Worm (Caenorhabditis elegans) whole organism, late embryonic: ENCODE data around the gene ccch-5.

Source experiments
- C08G9.2 ChIP-seq: sonication (generic microtip); optimal IDR thresholded peaks from 2 replicates; lab custom pipeline; 2016; ENCODE audit warnings: mild to moderate bottlenecking, missing genetic modification characterization, moderate library complexity, missing compliant biosample characterization
- C38D4.7 ChIP-seq: fragments of 200-800 bp; sonication (Bioruptor generic); optimal IDR thresholded peaks from 2 replicates; lab custom pipeline; 2018; ENCODE audit warnings: mild to moderate bottlenecking, missing genetic modification characterization, moderate library complexity, missing compliant biosample characterization
- F13H6.1 ChIP-seq: sonication (generic microtip); optimal IDR thresholded peaks from 2 replicates; lab custom pipeline; 2016; ENCODE audit warnings: missing genetic modification characterization, missing compliant biosample characterization
- K02D7.2 ChIP-seq: sonication (generic microtip); optimal IDR thresholded peaks from 2 replicates; lab custom pipeline; 2017; ENCODE audit warnings: mild to moderate bottlenecking, missing genetic modification characterization, missing compliant biosample characterization
- K09A11.1 ChIP-seq: sonication (generic microtip); optimal IDR thresholded peaks from 2 replicates; lab custom pipeline; 2017; ENCODE audit warnings: antibody characterized with exemption, mild to moderate bottlenecking, missing genetic modification characterization, missing compliant biosample characterization; ENCODE audit not compliant: insufficient read depth
- T23F11.4 ChIP-seq: fragments of 200-800 bp; sonication (Bioruptor generic); optimal IDR thresholded peaks from 2 replicates; lab custom pipeline; 2018; ENCODE audit warnings: mild to moderate bottlenecking, missing genetic modification characterization, missing compliant biosample characterization
- ama-1 ChIP-seq: fragments of 150-350 bp; optimal IDR thresholded peaks from 2 replicates; lab custom pipeline; 2014
- ceh-14 ChIP-seq: sonication (generic microtip); optimal IDR thresholded peaks from 2 replicates; lab custom pipeline; 2016; ENCODE audit warnings: missing genotype, missing genetic modification characterization, missing compliant biosample characterization
- ceh-18 ChIP-seq: sonication (generic microtip); optimal IDR thresholded peaks from 2 replicates; lab custom pipeline; 2016; ENCODE audit warnings: missing genetic modification characterization, missing compliant biosample characterization
- ceh-19 ChIP-seq: fragments of 200-800 bp; sonication (Bioruptor generic); optimal IDR thresholded peaks from 2 replicates; lab custom pipeline; 2018; ENCODE audit warnings: mild to moderate bottlenecking, missing genetic modification characterization, missing compliant biosample characterization
- ceh-30 ChIP-seq: fragments of 150-350 bp; optimal IDR thresholded peaks from 2 replicates; lab custom pipeline; 2014; ENCODE audit warnings: missing biosample characterization, missing genetic modification characterization
- ceh-31 ChIP-seq: sonication (generic microtip); optimal IDR thresholded peaks from 2 replicates; lab custom pipeline; 2016; ENCODE audit warnings: missing genetic modification characterization, missing compliant biosample characterization
- ceh-45 ChIP-seq: fragments of 200-800 bp; sonication (Bioruptor generic); IDR thresholded peaks from 2 replicates; pipeline ENCODE4 v1.3.6; 2022; ENCODE audit warnings: missing genetic modification reagents, missing genetic modification characterization, missing compliant biosample characterization
- ceh-6 ChIP-seq: fragments of 200-800 bp; sonication (Bioruptor generic); optimal IDR thresholded peaks from 2 replicates; lab custom pipeline; 2018; ENCODE audit warnings: mild to moderate bottlenecking, missing genetic modification characterization, missing compliant biosample characterization
- elt-2 ChIP-seq: sonication (generic microtip); optimal IDR thresholded peaks from 2 replicates; lab custom pipeline; 2016; ENCODE audit warnings: missing genetic modification reagents, missing genetic modification characterization, missing compliant biosample characterization
- ets-4 ChIP-seq: sonication (generic microtip); optimal IDR thresholded peaks from 2 replicates; lab custom pipeline; 2016; ENCODE audit warnings: missing genetic modification characterization, missing compliant biosample characterization
- fax-1 ChIP-seq: sonication (generic microtip); optimal IDR thresholded peaks from 2 replicates; lab custom pipeline; 2016; ENCODE audit warnings: missing genotype, missing genetic modification characterization, missing compliant biosample characterization
- fkh-6 ChIP-seq: sonication (generic microtip); optimal IDR thresholded peaks from 2 replicates; lab custom pipeline; 2016; ENCODE audit warnings: missing genetic modification characterization, missing compliant biosample characterization
- hlh-15 ChIP-seq: sonication (generic microtip); optimal IDR thresholded peaks from 2 replicates; lab custom pipeline; 2016; ENCODE audit warnings: missing genetic modification characterization, missing compliant biosample characterization
- nfya-1 ChIP-seq: sonication (generic microtip); optimal IDR thresholded peaks from 2 replicates; lab custom pipeline; 2017; ENCODE audit warnings: missing genetic modification characterization, mild to moderate bottlenecking, missing compliant biosample characterization, antibody characterized with exemption, moderate library complexity
- pax-1 ChIP-seq: fragments of 150-350 bp; optimal IDR thresholded peaks from 2 replicates; lab custom pipeline; 2014; ENCODE audit warnings: missing biosample characterization, missing genetic modification characterization
- pqm-1 ChIP-seq: sonication (generic microtip); optimal IDR thresholded peaks from 2 replicates; lab custom pipeline; 2016; ENCODE audit warnings: missing genetic modification characterization, missing compliant biosample characterization
- pros-1 ChIP-seq: fragments of 150-350 bp; optimal IDR thresholded peaks from 2 replicates; lab custom pipeline; 2014; ENCODE audit warnings: missing biosample characterization, missing genetic modification reagents, missing genetic modification characterization
- rnt-1 ChIP-seq: sonication (generic microtip); optimal IDR thresholded peaks from 2 replicates; lab custom pipeline; 2016; ENCODE audit warnings: missing genetic modification characterization, missing compliant biosample characterization
- tbx-2 ChIP-seq: sonication (generic microtip); optimal IDR thresholded peaks from 2 replicates; lab custom pipeline; 2016; ENCODE audit warnings: missing genetic modification characterization, missing compliant biosample characterization
- unc-3 ChIP-seq, 2 experiments: fragments of 200-800 bp in 1 of 2; sonication (Bioruptor generic) in 1 of 2; sonication (generic microtip) in 1 of 2; conservative IDR thresholded peaks in 1 of 2; optimal IDR thresholded peaks in 1 of 2; 2 replicates each; pipeline versions ENCODE4 v1.3.6 to Lab custom; 2016 to 2022; ENCODE audit warnings: missing compliant biosample characterization in 2 of 2, missing genetic modification characterization in 2 of 2, missing genetic modification reagents in 1 of 2
- unc-42 ChIP-seq: sonication (generic microtip); optimal IDR thresholded peaks from 2 replicates; lab custom pipeline; 2016; ENCODE audit warnings: missing genotype, missing genetic modification characterization, missing compliant biosample characterization
- unc-55 ChIP-seq: sonication (generic microtip); optimal IDR thresholded peaks from 2 replicates; lab custom pipeline; 2017; ENCODE audit warnings: missing biosample characterization, missing genetic modification reagents, missing genetic modification characterization

Gene ccch-5

DNA sequence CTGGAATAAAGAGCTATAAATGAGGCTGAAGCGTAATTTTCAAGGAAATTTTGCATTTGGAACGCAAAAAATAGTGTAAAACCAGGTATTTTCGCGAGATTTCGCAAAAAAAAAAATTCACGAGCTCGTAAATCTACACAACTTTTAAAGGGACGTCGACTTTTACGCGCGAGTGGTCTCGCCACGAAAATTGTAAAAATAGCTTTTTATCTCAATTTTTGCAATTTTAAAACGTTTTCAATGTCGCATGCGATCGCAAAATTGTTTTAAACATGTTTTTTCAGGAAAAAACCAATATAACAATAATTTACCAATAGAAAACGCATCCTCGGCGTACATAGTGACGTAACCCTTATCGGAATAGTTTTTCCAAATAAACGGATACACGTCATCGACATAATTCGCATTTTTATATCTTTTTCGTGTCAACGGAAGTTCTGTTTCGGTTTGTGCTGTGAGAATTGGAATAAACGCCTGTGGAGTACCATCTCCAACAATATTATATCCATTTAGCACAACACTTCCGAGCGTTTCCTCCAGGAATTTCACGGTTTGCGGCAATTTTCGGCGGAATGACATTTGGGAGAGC, 37.4 kb downstream of the ccch-5 start:
- TF ChIP-seq ama-1 (lab: Kevin White, UChicago) (peak; percentile 44), elt-2 (tag; lab: Kevin White, UChicago) (peak; percentile 14), ceh-14 (tag; lab: Kevin White, UChicago) (no peak)

DNA sequence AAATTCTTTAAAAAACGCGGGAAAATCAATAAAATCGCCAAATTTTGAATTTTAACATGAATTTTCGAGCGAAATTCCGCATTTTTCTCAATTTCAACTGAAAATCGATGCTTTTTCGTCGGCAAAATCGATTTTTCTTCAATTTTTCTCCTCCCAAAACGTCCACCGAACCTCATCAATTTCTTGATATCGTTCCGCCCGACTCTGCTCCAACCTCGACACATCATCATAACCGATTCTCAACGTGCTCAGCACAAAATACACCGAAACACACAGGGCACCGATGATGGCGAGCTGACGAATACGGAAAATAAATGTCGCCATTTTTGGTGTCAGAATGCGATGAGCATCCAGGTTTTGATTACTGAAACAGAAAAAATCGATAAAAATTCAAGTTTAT, 39.1 kb downstream of the ccch-5 start, which contains the start of gene Y41E3.1:
Gene Y41E3.1 (minus strand): TSS at position 324 of the 400 bp plus-strand sequence.
- TF ChIP-seq fax-1 (tag; lab: Kevin White, UChicago): no peak
- no peak for TF ChIP-seq unc-3 (GFP tag; conservative IDR thresholded peaks at IDR 0.05; lab: Robert Waterston, UW)
- TF ChIP-seq unc-3 (tag; optimal IDR thresholded peaks at IDR 0.05; lab: Kevin White, UChicago): no peak
- TF ChIP-seq C08G9.2 (tag; lab: Kevin White, UChicago): no peak
- TF ChIP-seq C38D4.7 (GFP tag; lab: Kevin White, UChicago): no peak
- no peak for TF ChIP-seq hlh-15 (tag; lab: Kevin White, UChicago)
- TF ChIP-seq pqm-1 (tag; lab: Kevin White, UChicago): no peak
- TF ChIP-seq fkh-6 (tag; lab: Kevin White, UChicago): no peak
- TF ChIP-seq ceh-14 (tag; lab: Kevin White, UChicago): no peak
- no peak for TF ChIP-seq K02D7.2 (tag; lab: Kevin White, UChicago)
- no peak for TF ChIP-seq T23F11.4 (GFP tag; lab: Kevin White, UChicago)

DNA sequence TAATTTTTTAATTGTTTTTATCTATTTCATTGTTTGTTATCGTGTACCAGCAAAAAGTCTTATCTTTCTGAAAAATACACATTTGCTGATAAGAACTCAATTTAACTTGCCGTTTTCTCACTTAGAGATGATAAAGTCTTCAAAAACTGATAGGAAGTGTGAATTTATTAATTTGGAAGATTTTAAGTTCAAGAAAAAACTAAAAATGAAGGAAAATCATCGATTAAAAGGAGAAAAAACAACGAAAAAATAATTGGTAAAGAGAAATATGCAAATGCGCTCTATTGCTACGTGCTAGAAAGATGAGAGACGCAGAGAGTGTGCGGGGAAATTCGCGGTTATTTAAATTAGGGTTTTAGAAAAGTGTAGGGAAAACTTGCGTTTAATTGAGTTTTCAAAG, 40.0 kb downstream of the ccch-5 start:
- TF ChIP-seq tbx-2 (peak; percentile 32), ceh-19 (GFP tag; lab: Kevin White, UChicago) (no peak), nfya-1 (tag; lab: Kevin White, UChicago) (peak; percentile 63), ceh-31 (peak; percentile 9), rnt-1 (peak; percentile 27), F13H6.1 (no peak), K09A11.1 (tag; lab: Kevin White, UChicago) (peak; percentile 12), K02D7.2 (tag; lab: Kevin White, UChicago) (no peak), ets-4 (tag; lab: Kevin White, UChicago) (no peak), elt-2 (tag; lab: Kevin White, UChicago) (peak; percentile 98), unc-55 (GFP tag; lab: Kevin White, UChicago) (peak; percentile 51), unc-42 (tag; lab: Kevin White, UChicago) (peak; percentile 22), ceh-45 (GFP tag; lab: Robert Waterston, UW) (no peak), pax-1 (tag; lab: Kevin White, UChicago) (peak; percentile 68)

DNA sequence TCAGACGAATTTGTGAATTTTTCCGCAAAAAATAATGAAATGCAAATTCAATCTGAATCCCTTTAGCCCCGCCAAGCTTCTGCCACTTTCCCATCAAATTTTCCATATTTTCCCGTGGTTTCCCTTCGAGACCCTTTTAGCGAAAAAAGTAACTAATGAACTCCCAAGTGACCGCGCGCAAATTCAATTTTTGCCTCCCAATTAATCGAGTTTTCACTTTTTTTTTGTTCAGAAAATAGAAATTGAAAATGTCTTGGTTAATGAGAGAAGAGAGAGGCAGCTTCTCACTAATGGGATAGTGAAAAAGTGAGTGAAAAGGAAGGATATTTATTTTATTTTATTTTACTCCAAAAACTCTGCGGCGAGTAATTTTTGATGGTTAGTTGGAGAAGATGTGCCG, 40.7 kb downstream of the ccch-5 start:
- TF ChIP-seq ceh-18 (tag; lab: Kevin White, UChicago) (no peak), ceh-6 (GFP tag; lab: Kevin White, UChicago) (no peak), ceh-30 (tag; lab: Kevin White, UChicago) (no peak), pros-1 (tag; lab: Kevin White, UChicago) (no peak), unc-42 (tag; lab: Kevin White, UChicago) (peak; percentile 84)
